Fruit fly (Drosophila melanogaster) whole organism: Measurements from ENCODE around the gene beta-PheRS.

ENCODE experiments used
- CG8478 ChIP-seq: fragments of >200 bp; optimal IDR thresholded peaks from 2 replicates; lab custom pipeline; 2018; ENCODE audit warnings: inconsistent platforms
- pan ChIP-seq: fragments of >200 bp; optimal IDR thresholded peaks from 2 replicates; lab custom pipeline; 2017
- psq ChIP-seq: fragments of >200 bp; optimal IDR thresholded peaks from 2 replicates; lab custom pipeline; 2017
- usp ChIP-seq: fragments of >200 bp; optimal IDR thresholded peaks from 2 replicates; lab custom pipeline; 2017; ENCODE audit warnings: missing biosample characterization, missing genetic modification characterization, mixed read lengths

DNA sequence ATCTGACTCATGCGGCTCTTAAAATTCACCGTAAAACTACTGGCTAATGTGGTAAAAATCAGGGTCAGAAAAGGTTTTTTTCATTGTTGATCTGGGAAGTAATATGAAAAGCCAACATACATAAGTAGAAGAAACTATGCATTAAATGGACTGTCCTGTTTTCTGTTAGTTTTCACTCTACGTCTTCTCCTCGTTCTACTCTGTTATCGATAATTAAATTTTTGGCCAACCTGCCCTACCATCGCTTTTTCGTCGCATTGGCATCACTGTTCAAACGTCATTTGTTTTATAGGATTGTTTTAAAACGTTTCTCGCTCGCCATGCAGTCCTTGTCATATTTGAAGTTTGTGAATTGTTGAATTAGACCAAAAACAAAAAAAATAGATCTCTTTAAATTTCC, 17.8 kb downstream of the beta-PheRS start:
- TF ChIP-seq psq (lab: Kevin White, UChicago), result no peak
- TF ChIP-seq usp (GFP tag; lab: Kevin White, UChicago), result no peak
- no peak for TF ChIP-seq pan
- no peak for TF ChIP-seq CG8478
